Fruit fly (Drosophila melanogaster): ENCODE results near the gene r.

r gene

DNA sequence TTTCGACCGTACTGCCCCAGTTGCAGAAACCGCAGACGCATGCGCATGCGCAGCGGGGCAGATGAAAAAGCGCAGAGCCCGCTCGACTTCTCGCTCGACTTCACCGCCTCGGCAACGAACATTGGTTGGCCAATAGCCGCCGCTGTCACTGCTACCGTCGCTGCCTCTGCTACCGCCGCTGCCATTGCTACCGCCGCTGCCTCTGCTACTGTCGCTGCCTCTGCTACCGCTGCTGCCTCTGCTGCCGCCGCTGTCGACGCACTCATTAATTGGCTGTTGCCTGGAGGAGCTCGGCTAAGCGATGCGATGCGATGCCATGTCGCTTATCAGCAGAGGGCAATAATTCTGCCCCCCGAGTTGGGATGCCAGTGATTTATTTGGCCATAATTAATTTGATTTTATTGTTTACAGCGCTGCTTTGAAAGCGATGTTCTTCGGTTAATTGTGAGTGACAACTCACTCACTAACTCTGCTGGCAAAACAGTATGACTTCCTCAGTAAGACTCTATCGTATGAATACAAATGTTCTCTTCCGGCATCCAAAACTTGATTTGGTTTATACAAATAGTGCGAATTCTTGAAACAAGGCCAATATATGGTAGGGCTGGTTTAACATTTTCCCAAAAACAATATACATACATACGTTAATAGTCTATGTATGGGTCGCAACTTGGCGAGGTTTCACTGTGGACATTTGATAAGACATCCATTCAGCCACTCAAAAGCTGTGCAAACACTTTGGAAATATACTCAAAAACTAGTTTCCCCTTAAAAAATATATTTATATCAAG is 15.7 kb downstream of the r start (continued):
- TF ChIP-seq Sry-β (GFP tag; optimal IDR thresholded peaks at IDR 0.05) = no peak
- TF ChIP-seq CG11085 (GFP tag; IDR thresholded peaks at IDR 0.05) = no peak
- peak; percentile 54; the same call in 1 of the 2 replicates for TF ChIP-seq Rfx (GFP tag; IDR thresholded peaks at IDR 0.05)
- no peak for TF ChIP-seq CG17361 (GFP tag; IDR thresholded peaks at IDR 0.05)
- TF ChIP-seq pnt (GFP tag; optimal IDR thresholded peaks at IDR 0.05) = no peak
- TF ChIP-seq CG12104 (GFP tag; optimal IDR thresholded peaks at IDR 0.05) = no peak
- TF ChIP-seq danr (GFP tag; IDR thresholded peaks at IDR 0.05) = no peak
- no peak for TF ChIP-seq pzg (GFP tag; optimal IDR thresholded peaks at IDR 0.05)
- TF ChIP-seq gro (GFP tag; optimal IDR thresholded peaks at IDR 0.05) = no peak
- TF ChIP-seq pita (GFP tag; optimal IDR thresholded peaks at IDR 0.05) = no peak
- no peak for TF ChIP-seq Bgb (GFP tag; IDR thresholded peaks at IDR 0.05; ENCODE audit: partially characterized antibody)
- no peak for TF ChIP-seq CG17568 (GFP tag; optimal IDR thresholded peaks at IDR 0.05)
- TF ChIP-seq NfI (GFP tag; optimal IDR thresholded peaks at IDR 0.05) = no peak
- TF ChIP-seq CG9215 (GFP tag; IDR thresholded peaks at IDR 0.05) = no peak
- peak; percentile 31 for TF ChIP-seq CG30403 (GFP tag; optimal IDR thresholded peaks at IDR 0.05)
- TF ChIP-seq dati (GFP tag; IDR thresholded peaks at IDR 0.05) = no peak
- TF ChIP-seq CG17186 (GFP tag; optimal IDR thresholded peaks at IDR 0.05) = no peak
- TF ChIP-seq CG12219 (GFP tag; optimal IDR thresholded peaks at IDR 0.05) = peak; percentile 22
- no peak for TF ChIP-seq sc (optimal IDR thresholded peaks at IDR 0.05)
- TF ChIP-seq sc (GFP tag; optimal IDR thresholded peaks at IDR 0.05) = no peak
- no peak for TF ChIP-seq abd-A (tag; optimal IDR thresholded peaks at IDR 0.05)
- peak; percentile 72 for TF ChIP-seq CG2120 (GFP tag; optimal IDR thresholded peaks at IDR 0.05)
- no peak for TF ChIP-seq btn (GFP tag; optimal IDR thresholded peaks at IDR 0.05)
- no peak for TF ChIP-seq insv (GFP tag; optimal IDR thresholded peaks at IDR 0.05)
- 0 out of 3 replicates have a peak, but pooled peaks have one; percentile 17 for TF ChIP-seq CG6175 (GFP tag; IDR thresholded peaks at IDR 0.05)
- peak; percentile 50 for TF ChIP-seq CG14441 (GFP tag; IDR thresholded peaks at IDR 0.05)
- no peak for TF ChIP-seq Gsc (GFP tag; IDR thresholded peaks at IDR 0.05)
- peak; percentile 65 for TF ChIP-seq gem (tag; optimal IDR thresholded peaks at IDR 0.05)
- no peak for TF ChIP-seq CG7372 (GFP tag; IDR thresholded peaks at IDR 0.05)
- peak; percentile 37; the same call in 1 of the 2 replicates for TF ChIP-seq CG32532 (GFP tag; IDR thresholded peaks at IDR 0.05)
- peak; percentile 4 for TF ChIP-seq CG18262 (tag; optimal IDR thresholded peaks at IDR 0.05)
- TF ChIP-seq CG4617 (GFP tag; optimal IDR thresholded peaks at IDR 0.05; ENCODE audit: borderline replicate concordance) = no peak
- no peak for TF ChIP-seq so (GFP tag; IDR thresholded peaks at IDR 0.05)
- no peak for TF ChIP-seq CG2116 (GFP tag; optimal IDR thresholded peaks at IDR 0.05)
- TF ChIP-seq CG3995 (GFP tag; optimal IDR thresholded peaks at IDR 0.05) = no peak
- no peak for TF ChIP-seq CG6254 (GFP tag; optimal IDR thresholded peaks at IDR 0.05)
- TF ChIP-seq CG10321 (GFP tag; IDR thresholded peaks at IDR 0.05) = no peak
- TF ChIP-seq mam (GFP tag; optimal IDR thresholded peaks at IDR 0.05) = no peak
- TF ChIP-seq sob (GFP tag; IDR thresholded peaks at IDR 0.05) = 0 out of 2 replicates have a peak, but pooled peaks have one; percentile 6
- TF ChIP-seq CoRest (tag; optimal IDR thresholded peaks at IDR 0.05) = peak; percentile 25
- TF ChIP-seq CG13123 (GFP tag; optimal IDR thresholded peaks at IDR 0.05) = no peak
- TF ChIP-seq CG5953 (GFP tag; IDR thresholded peaks at IDR 0.05) = no peak
- TF ChIP-seq CG34224 (GFP tag; IDR thresholded peaks at IDR 0.05; ENCODE audit: partially characterized antibody) = 0 out of 3 replicates have a peak, but pooled peaks have one; percentile 12
- no peak for TF ChIP-seq kni (GFP tag; optimal IDR thresholded peaks at IDR 0.05)
- TF ChIP-seq CG4820 (GFP tag; optimal IDR thresholded peaks at IDR 0.05) = no peak
- TF ChIP-seq Abd-B (GFP tag; optimal IDR thresholded peaks at IDR 0.05) = peak; percentile 42
- TF ChIP-seq CG2678 (tag; optimal IDR thresholded peaks at IDR 0.05) = peak; percentile 53
- TF ChIP-seq zen (tag; optimal IDR thresholded peaks at IDR 0.05) = no peak
- no peak for TF ChIP-seq esg (GFP tag; conservative IDR thresholded peaks at IDR 0.05)
- TF ChIP-seq D19A (tag; optimal IDR thresholded peaks at IDR 0.05) = no peak
